Fruit fly (Drosophila melanogaster) whole organism, embryonic: ENCODE data around the gene Polr2I.

Experiments used
- Bdp1 ChIP-seq: fragments of 200-800 bp; sonication (Bioruptor generic); optimal IDR thresholded peaks from 3 replicates; lab custom pipeline; 2016; ENCODE audit warnings: missing biosample characterization, missing genetic modification characterization
- CG10209 ChIP-seq: fragments of 200-800 bp; sonication (Bioruptor generic); optimal IDR thresholded peaks from 3 replicates; lab custom pipeline; 2017; ENCODE audit warnings: missing biosample characterization, mild to moderate bottlenecking, missing genetic modification characterization, missing genetic modification reagents
- CG12071 ChIP-seq: fragments of 200-800 bp; sonication (Bioruptor generic); optimal IDR thresholded peaks from 3 replicates; lab custom pipeline; 2018; ENCODE audit warnings: missing biosample characterization, mild to moderate bottlenecking, missing genetic modification characterization
- CG12769 ChIP-seq: fragments of 200-800 bp; sonication (Bioruptor generic); optimal IDR thresholded peaks from 2 replicates; lab custom pipeline; 2019; ENCODE audit warnings: missing biosample characterization, mild to moderate bottlenecking, missing genetic modification characterization, moderate library complexity
- CG14860 ChIP-seq: fragments of 200-800 bp; sonication (Bioruptor generic); IDR thresholded peaks from 3 replicates; pipeline ENCODE4 v1.3.6; 2022; ENCODE audit warnings: missing biosample characterization, missing genetic modification characterization; ENCODE audit not compliant: partially characterized antibody
- CG1647 ChIP-seq: fragments of 200-800 bp; sonication (Bioruptor generic); optimal IDR thresholded peaks from 3 replicates; lab custom pipeline; 2016; ENCODE audit warnings: missing biosample characterization, missing genetic modification characterization
- CG17328 ChIP-seq: fragments of 200-800 bp; sonication (Bioruptor generic); IDR thresholded peaks from 2 replicates; pipeline ENCODE4 v1.3.6; 2022; ENCODE audit warnings: missing biosample characterization, missing genetic modification characterization
- CG17568 ChIP-seq: fragments of 200-800 bp; sonication (Bioruptor generic); optimal IDR thresholded peaks from 2 replicates; lab custom pipeline; 2018; ENCODE audit warnings: missing biosample characterization, mild to moderate bottlenecking, missing genetic modification characterization, moderate library complexity
- CG2120 ChIP-seq: fragments of 200-800 bp; sonication (Bioruptor generic); optimal IDR thresholded peaks from 3 replicates; lab custom pipeline; 2016; ENCODE audit warnings: missing biosample characterization, missing genetic modification characterization
- CG3065 ChIP-seq: fragments of 200-800 bp; sonication (Bioruptor generic); optimal IDR thresholded peaks from 2 replicates; lab custom pipeline; 2016; ENCODE audit warnings: missing biosample characterization, missing genetic modification characterization
- CG31388 ChIP-seq: fragments of 200-800 bp; sonication (Bioruptor generic); optimal IDR thresholded peaks from 2 replicates; lab custom pipeline; 2016; ENCODE audit warnings: missing biosample characterization, missing genetic modification characterization
- CG32532 ChIP-seq: fragments of 200-800 bp; sonication (Bioruptor generic); IDR thresholded peaks from 2 replicates; pipeline ENCODE4 v1.3.6; 2022; ENCODE audit warnings: missing biosample characterization, missing genetic modification characterization
- CG3995 ChIP-seq: fragments of 200-800 bp; sonication (Bioruptor generic); optimal IDR thresholded peaks from 3 replicates; lab custom pipeline; 2016; ENCODE audit warnings: missing biosample characterization, missing genetic modification characterization
- CG6254 ChIP-seq: fragments of 200-800 bp; sonication (Bioruptor generic); optimal IDR thresholded peaks from 3 replicates; lab custom pipeline; 2017; ENCODE audit warnings: mild to moderate bottlenecking, missing biosample characterization, missing genetic modification reagents, missing genetic modification characterization
- CG8388 ChIP-seq: fragments of 200-800 bp; sonication (Bioruptor generic); optimal IDR thresholded peaks from 2 replicates; lab custom pipeline; 2019; ENCODE audit warnings: missing biosample characterization, mild to moderate bottlenecking, missing genetic modification characterization, moderate library complexity
- CG9215 ChIP-seq: fragments of 200-800 bp; sonication (Bioruptor generic); IDR thresholded peaks from 2 replicates; pipeline ENCODE4 v1.3.6; 2022; ENCODE audit warnings: missing biosample characterization, missing genetic modification characterization
- CG9876 ChIP-seq: fragments of 200-800 bp; sonication (Bioruptor generic); optimal IDR thresholded peaks from 2 replicates; lab custom pipeline; 2016; ENCODE audit warnings: missing biosample characterization, missing genetic modification characterization
- D19A ChIP-seq: fragments of 200-800 bp; optimal IDR thresholded peaks from 3 replicates; lab custom pipeline; 2019; ENCODE audit warnings: missing biosample characterization, mild to moderate bottlenecking, missing genetic modification characterization, moderate library complexity
- Dad ChIP-seq: fragments of 200-800 bp; sonication (Bioruptor generic); optimal IDR thresholded peaks from 3 replicates; lab custom pipeline; 2016; ENCODE audit warnings: missing biosample characterization, missing genetic modification characterization
- ERR ChIP-seq: fragments of 200-800 bp; sonication (Bioruptor generic); optimal IDR thresholded peaks from 2 replicates; lab custom pipeline; 2016; ENCODE audit warnings: missing biosample characterization, missing genetic modification characterization
- H2.0 ChIP-seq: fragments of 200-800 bp; sonication (Bioruptor generic); IDR thresholded peaks from 2 replicates; pipeline ENCODE4 v1.3.6; 2022; ENCODE audit warnings: missing biosample characterization, missing genetic modification characterization
- Hey ChIP-seq: fragments of 200-800 bp; sonication (Bioruptor generic); optimal IDR thresholded peaks from 3 replicates; lab custom pipeline; 2018; ENCODE audit warnings: missing biosample characterization, mild to moderate bottlenecking, missing genetic modification characterization
- HmgZ ChIP-seq: fragments of 200-800 bp; sonication (Bioruptor generic); optimal IDR thresholded peaks from 2 replicates; lab custom pipeline; 2018; ENCODE audit warnings: missing biosample characterization, mild to moderate bottlenecking, missing genetic modification characterization
- Hmr ChIP-seq: fragments of 200-800 bp; sonication (Bioruptor generic); optimal IDR thresholded peaks from 3 replicates; lab custom pipeline; 2017; ENCODE audit warnings: mild to moderate bottlenecking, missing biosample characterization, missing genetic modification reagents, missing genetic modification characterization
- Jarid2 ChIP-seq: fragments of 200-800 bp; sonication (Bioruptor generic); optimal IDR thresholded peaks from 3 replicates; lab custom pipeline; 2017; ENCODE audit warnings: mild to moderate bottlenecking, missing biosample characterization, missing genetic modification reagents, missing genetic modification characterization
- MTF-1 ChIP-seq: fragments of 200-800 bp; sonication (Bioruptor generic); optimal IDR thresholded peaks from 2 replicates; lab custom pipeline; 2018; ENCODE audit warnings: missing biosample characterization, mild to moderate bottlenecking, missing genetic modification characterization, borderline replicate concordance
- Med ChIP-seq: fragments of 200-800 bp; sonication (Bioruptor generic); peaks from one replicate; lab custom pipeline; 2016; ENCODE audit warnings: missing biosample characterization, missing genetic modification characterization, mild to moderate bottlenecking, inconsistent platforms, moderate library complexity
- Mrtf ChIP-seq: fragments of 200-800 bp; sonication (Bioruptor generic); IDR thresholded peaks from 3 replicates; pipeline ENCODE4 v1.3.6; 2022; ENCODE audit warnings: missing biosample characterization, missing genetic modification characterization
- Oli ChIP-seq: fragments of 200-800 bp; sonication (Bioruptor generic); optimal IDR thresholded peaks from 2 replicates; lab custom pipeline; 2018; ENCODE audit warnings: missing biosample characterization, mild to moderate bottlenecking, missing genetic modification characterization, moderate library complexity
- Sox102F ChIP-seq: fragments of 200-800 bp; sonication (Bioruptor generic); optimal IDR thresholded peaks from 2 replicates; lab custom pipeline; 2018; ENCODE audit warnings: missing biosample characterization, mild to moderate bottlenecking, missing genetic modification characterization, moderate library complexity
- Stat92E ChIP-seq, 3 experiments: fragments of >200 bp in 2 of 3; fragments of 200-800 bp in 1 of 3; sonication (Bioruptor generic) in 1 of 3; optimal IDR thresholded peaks; 2 replicates each; lab custom pipeline; 2017 to 2019; ENCODE audit warnings: missing biosample characterization in 3 of 3, missing genetic modification characterization in 3 of 3, mild to moderate bottlenecking in 1 of 3, moderate library complexity in 1 of 3
- Trl ChIP-seq, 3 experiments: fragments of >200 bp in 2 of 3; fragments of 200-800 bp in 1 of 3; sonication (Bioruptor generic) in 1 of 3; optimal IDR thresholded peaks; 2 replicates in 1 of 3; 3 replicates in 2 of 3; lab custom pipeline; 2016 to 2017; ENCODE audit warnings: missing biosample characterization in 1 of 3, missing genetic modification characterization in 1 of 3
- chif ChIP-seq, 2 experiments: fragments of 200-800 bp; sonication (Bioruptor generic); optimal IDR thresholded peaks; 3 replicates each; lab custom pipeline; 2016; ENCODE audit warnings: missing biosample characterization in 2 of 2, missing genetic modification characterization in 2 of 2
- corto ChIP-seq: fragments of 200-800 bp; sonication (Bioruptor generic); optimal IDR thresholded peaks from 2 replicates; lab custom pipeline; 2016; ENCODE audit warnings: missing biosample characterization, mild to moderate bottlenecking, missing genetic modification characterization, moderate library complexity
- dmrt99B ChIP-seq: fragments of 200-800 bp; sonication (Bioruptor generic); optimal IDR thresholded peaks from 2 replicates; lab custom pipeline; 2018; ENCODE audit warnings: missing biosample characterization, mild to moderate bottlenecking, missing genetic modification characterization, moderate library complexity
- fru ChIP-seq: fragments of >200 bp; optimal IDR thresholded peaks from 2 replicates; lab custom pipeline; 2017
- hkb ChIP-seq, 2 experiments: fragments of 200-800 bp in 1 of 2; fragments of >200 bp in 1 of 2; sonication (Bioruptor generic) in 1 of 2; IDR thresholded peaks in 1 of 2; optimal IDR thresholded peaks in 1 of 2; 2 replicates each; pipeline versions ENCODE4 v1.3.6 to Lab custom; 2017 to 2022; ENCODE audit warnings: missing biosample characterization in 1 of 2, missing genetic modification characterization in 1 of 2
- kay ChIP-seq: fragments of 200-800 bp; sonication (Bioruptor generic); optimal IDR thresholded peaks from 2 replicates; lab custom pipeline; 2016; ENCODE audit warnings: missing biosample characterization, missing genetic modification characterization
- klu ChIP-seq: fragments of 200-800 bp; sonication (Bioruptor generic); IDR thresholded peaks from 2 replicates; pipeline ENCODE4 v1.3.6; 2022; ENCODE audit warnings: missing biosample characterization, missing genetic modification characterization
- lmd ChIP-seq: fragments of 200-800 bp; sonication (Bioruptor generic); IDR thresholded peaks from 2 replicates; pipeline ENCODE4 v1.3.6; 2022; ENCODE audit warnings: missing biosample characterization, missing genetic modification characterization
- oc ChIP-seq: fragments of 200-800 bp; sonication (Bioruptor generic); optimal IDR thresholded peaks from 2 replicates; lab custom pipeline; 2018; ENCODE audit warnings: missing biosample characterization, mild to moderate bottlenecking, missing genetic modification characterization, moderate library complexity
- pfk ChIP-seq: fragments of 200-800 bp; sonication (Bioruptor generic); optimal IDR thresholded peaks from 2 replicates; lab custom pipeline; 2018; ENCODE audit warnings: missing biosample characterization, mild to moderate bottlenecking, missing genetic modification characterization, moderate library complexity
- pho ChIP-seq: fragments of 200-800 bp; sonication (Bioruptor generic); optimal IDR thresholded peaks from 2 replicates; lab custom pipeline; 2016; ENCODE audit warnings: missing biosample characterization, missing genetic modification characterization
- pros ChIP-seq: fragments of 200-800 bp; sonication (Bioruptor generic); optimal IDR thresholded peaks from 3 replicates; lab custom pipeline; 2019; ENCODE audit warnings: missing biosample characterization, mild to moderate bottlenecking, missing genetic modification characterization, moderate library complexity
- psq ChIP-seq: fragments of 200-800 bp; sonication (Bioruptor generic); optimal IDR thresholded peaks from 2 replicates; lab custom pipeline; 2017; ENCODE audit warnings: missing biosample characterization, missing genetic modification characterization
- rib ChIP-seq: fragments of 200-800 bp; sonication (Bioruptor generic); IDR thresholded peaks from 2 replicates; pipeline ENCODE4 v1.3.6; 2022; ENCODE audit warnings: missing biosample characterization, missing genetic modification characterization
- seq ChIP-seq: fragments of 200-800 bp; sonication (Bioruptor generic); IDR thresholded peaks from 2 replicates; pipeline ENCODE4 v1.3.6; 2022; ENCODE audit warnings: missing biosample characterization, missing genetic modification characterization
- wdn ChIP-seq: fragments of 200-800 bp; sonication (Bioruptor generic); IDR thresholded peaks from 2 replicates; pipeline ENCODE4 v1.3.6; 2022; ENCODE audit warnings: missing biosample characterization, missing genetic modification characterization

Polr2I gene

dm6 chr3R:14288669-14289383, 20.1 kb upstream of the Polr2I start, which contains the start of gene red (continued):
- peak in 1 of 3 experiments; percentile 9 for TF ChIP-seq Stat92E (GFP tag; optimal IDR thresholded peaks at IDR 0.05; lab: Kevin White, UChicago)
- peak; percentile 86 for TF ChIP-seq Med (GFP tag; lab: Kevin White, UChicago)
- peak; percentile 54 for TF ChIP-seq CG8388 (GFP tag; lab: Kevin White, UChicago)
- TF ChIP-seq Hmr (GFP tag; lab: Kevin White, UChicago): peak; percentile 70
- TF ChIP-seq CG12769 (tag; lab: Kevin White, UChicago): peak; percentile 88
- TF ChIP-seq Oli (tag; lab: Kevin White, UChicago): peak; percentile 75
- peak; percentile 58 for TF ChIP-seq CG17328 (GFP tag; lab: Robert Waterston, UW)
- no peak for TF ChIP-seq klu (GFP tag; lab: Robert Waterston, UW)
- peak; percentile 74 for TF ChIP-seq CG10209 (GFP tag; lab: Kevin White, UChicago)
- peak; percentile 0 for TF ChIP-seq CG31388 (GFP tag; lab: Kevin White, UChicago)
- no peak for TF ChIP-seq hkb (optimal IDR thresholded peaks at IDR 0.05; lab: Kevin White, UChicago)
- peak; percentile 78 for TF ChIP-seq hkb (GFP tag; IDR thresholded peaks at IDR 0.05; lab: Robert Waterston, UW)
- TF ChIP-seq corto (GFP tag; lab: Kevin White, UChicago): no peak
- TF ChIP-seq CG9876 (GFP tag; lab: Kevin White, UChicago): peak; percentile 17
- peak; percentile 89 for TF ChIP-seq CG2120 (GFP tag; lab: Kevin White, UChicago)
- no peak for TF ChIP-seq psq (GFP tag; lab: Kevin White, UChicago)
- peak; percentile 28 for TF ChIP-seq Dad (GFP tag; lab: Kevin White, UChicago)
- no peak for TF ChIP-seq CG3065
- TF ChIP-seq Jarid2 (GFP tag; lab: Kevin White, UChicago): peak; percentile 82
- peak; percentile 13 for TF ChIP-seq pfk (GFP tag; lab: Kevin White, UChicago)
- TF ChIP-seq Mrtf (GFP tag; lab: Robert Waterston, UW): peak; percentile 43; the same call in 1 of the 3 replicates
- peak; percentile 43 for TF ChIP-seq pros (GFP tag; lab: Kevin White, UChicago)
- TF ChIP-seq HmgZ (tag; lab: Kevin White, UChicago): peak; percentile 79
- TF ChIP-seq wdn: peak; percentile 77; the same call in 1 of the 2 replicates
- TF ChIP-seq fru (lab: Kevin White, UChicago): no peak
- peak; percentile 65 for TF ChIP-seq D19A (tag; lab: Kevin White, UChicago)
- TF ChIP-seq chif (GFP tag; optimal IDR thresholded peaks at IDR 0.05; lab: Kevin White, UChicago): peak; percentile 43 to 45
- peak; percentile 81 for TF ChIP-seq dmrt99B (tag; lab: Kevin White, UChicago)
- TF ChIP-seq H2.0 (GFP tag; lab: Robert Waterston, UW): peak; percentile 71
- TF ChIP-seq CG17568: peak; percentile 71
- peak; percentile 65 for TF ChIP-seq CG12071 (GFP tag; lab: Kevin White, UChicago)
- peak; percentile 83 for TF ChIP-seq CG3995 (GFP tag; lab: Kevin White, UChicago)
- no peak for TF ChIP-seq CG14860 (GFP tag; lab: Robert Waterston, UW)
- TF ChIP-seq Trl (optimal IDR thresholded peaks at IDR 0.05; lab: Kevin White, UChicago): peak; percentile 70 to 87
- TF ChIP-seq Trl (GFP tag; optimal IDR thresholded peaks at IDR 0.05; lab: Kevin White, UChicago): no peak
- TF ChIP-seq pho (GFP tag; lab: Kevin White, UChicago): peak; percentile 7
- TF ChIP-seq lmd (GFP tag; lab: Robert Waterston, UW): peak; percentile 76
- TF ChIP-seq Bdp1 (GFP tag; lab: Kevin White, UChicago): peak; percentile 47
- TF ChIP-seq CG6254 (GFP tag; lab: Kevin White, UChicago): peak; percentile 45
- TF ChIP-seq CG1647 (GFP tag; lab: Kevin White, UChicago): no peak
- TF ChIP-seq kay: no peak
- TF ChIP-seq Sox102F: peak; percentile 82
- TF ChIP-seq rib: no peak; the same call in 1 of the 2 replicates
- peak; percentile 44 for TF ChIP-seq MTF-1 (GFP tag; lab: Kevin White, UChicago)
- peak; percentile 41 for TF ChIP-seq oc (tag; lab: Kevin White, UChicago)
- peak; percentile 75 for TF ChIP-seq CG9215
- TF ChIP-seq ERR (GFP tag; lab: Kevin White, UChicago): peak; percentile 17
- TF ChIP-seq Hey (tag; lab: Kevin White, UChicago): peak; percentile 9
- peak; percentile 65 for TF ChIP-seq seq (GFP tag; lab: Robert Waterston, UW)
- TF ChIP-seq CG32532: peak; percentile 87
